Worm (Caenorhabditis elegans) whole organism, early embryonic: Measurements from ENCODE around the gene W03C9.6.

Source experiments
- B0310.2 ChIP-seq: sonication (generic microtip); optimal IDR thresholded peaks from 2 replicates; lab custom pipeline; 2016; ENCODE audit warnings: mild to moderate bottlenecking, missing genetic modification characterization, missing compliant biosample characterization
- F13C5.2 ChIP-seq: sonication (generic microtip); optimal IDR thresholded peaks from 2 replicates; lab custom pipeline; 2017; ENCODE audit warnings: mild to moderate bottlenecking, missing genetic modification characterization, inconsistent platforms, missing compliant biosample characterization
- aly-1 ChIP-seq: sonication (generic microtip); optimal IDR thresholded peaks from 2 replicates; lab custom pipeline; 2016; ENCODE audit warnings: missing genetic modification characterization, missing compliant biosample characterization
- ama-1 ChIP-seq: fragments of 150-350 bp; optimal IDR thresholded peaks from 2 replicates; lab custom pipeline; 2014
- ceh-13 ChIP-seq: fragments of 200-800 bp; sonication (Bioruptor generic); optimal IDR thresholded peaks from 2 replicates; lab custom pipeline; 2018; ENCODE audit warnings: mild to moderate bottlenecking, missing genetic modification characterization, missing compliant biosample characterization
- ceh-36 ChIP-seq: sonication (generic microtip); optimal IDR thresholded peaks from 2 replicates; lab custom pipeline; 2016; ENCODE audit warnings: missing genetic modification characterization, inconsistent platforms, missing compliant biosample characterization
- ets-7 ChIP-seq: sonication (generic microtip); optimal IDR thresholded peaks from 2 replicates; lab custom pipeline; 2016; ENCODE audit warnings: missing genotype, missing genetic modification characterization, missing compliant biosample characterization
- flt-1 ChIP-seq: fragments of 200-800 bp; sonication (Bioruptor generic); IDR thresholded peaks from 2 replicates; pipeline ENCODE4 v1.3.6; 2022; ENCODE audit warnings: missing genetic modification characterization, missing compliant biosample characterization
- hmbx-1 ChIP-seq: sonication (generic microtip); optimal IDR thresholded peaks from 2 replicates; lab custom pipeline; 2016; ENCODE audit warnings: mild to moderate bottlenecking, missing genetic modification characterization, missing compliant biosample characterization
- hmg-4 ChIP-seq: fragments of 200-800 bp; sonication (Bioruptor generic); optimal IDR thresholded peaks from 2 replicates; lab custom pipeline; 2018; ENCODE audit warnings: mild to moderate bottlenecking, missing genetic modification characterization, missing compliant biosample characterization
- hnd-1 ChIP-seq: sonication (generic microtip); optimal IDR thresholded peaks from 2 replicates; lab custom pipeline; 2016; ENCODE audit warnings: missing genetic modification characterization, missing compliant biosample characterization
- pes-1 ChIP-seq: fragments of 200-800 bp; sonication (Bioruptor generic); IDR thresholded peaks from 2 replicates; pipeline ENCODE4 v1.3.6; 2022; ENCODE audit warnings: missing genetic modification reagents, missing genetic modification characterization, missing compliant biosample characterization
- scrt-1 ChIP-seq: fragments of 200-800 bp; sonication (Bioruptor generic); IDR thresholded peaks from 2 replicates; pipeline ENCODE4 v1.3.6; 2022; ENCODE audit warnings: missing genetic modification characterization, missing compliant biosample characterization
- sea-1 ChIP-seq: fragments of 200-800 bp; sonication (Bioruptor generic); conservative IDR thresholded peaks from 2 replicates; pipeline ENCODE4 v1.3.6; 2022; ENCODE audit warnings: missing genetic modification characterization, missing compliant biosample characterization
- tbx-11 ChIP-seq: fragments of 200-800 bp; sonication (Bioruptor generic); IDR thresholded peaks from 2 replicates; pipeline ENCODE4 v1.3.6; 2022; ENCODE audit warnings: missing genetic modification characterization, missing compliant biosample characterization
- tbx-37 ChIP-seq: fragments of 200-800 bp; sonication (Bioruptor generic); conservative IDR thresholded peaks from 2 replicates; pipeline ENCODE4 v1.3.6; 2022; ENCODE audit warnings: missing genetic modification reagents, missing genetic modification characterization, missing compliant biosample characterization
- tra-4 ChIP-seq: sonication (generic microtip); optimal IDR thresholded peaks from 2 replicates; lab custom pipeline; 2017; ENCODE audit warnings: missing genetic modification characterization, missing compliant biosample characterization

Gene W03C9.6

ce11 chrII:11977363-11977762 is 23.1 kb downstream of the W03C9.6 start, which contains the start of gene Y17G7B.21:
Gene Y17G7B.21, minus strand, starts transcription at chrII:11977661.
- TF ChIP-seq ama-1, result peak; percentile 78
- TF ChIP-seq B0310.2 (tag; lab: Kevin White, UChicago), result no peak
- peak; percentile 57; the same call in 1 of the 2 replicates for TF ChIP-seq scrt-1 (GFP tag; lab: Robert Waterston, UW)
- peak; percentile 32; the same call in 1 of the 2 replicates for TF ChIP-seq flt-1
- peak; percentile 34 for TF ChIP-seq hmg-4 (GFP tag; lab: Kevin White, UChicago)
- no peak for TF ChIP-seq aly-1 (tag; lab: Kevin White, UChicago)

ce11 chrII:11978478-11978877 is 24.2 kb downstream of the W03C9.6 start:
- TF ChIP-seq tra-4 (tag; lab: Kevin White, UChicago) (no peak), aly-1 (tag; lab: Kevin White, UChicago) (no peak), ets-7 (tag; lab: Kevin White, UChicago) (no peak), pes-1 (no peak), hmbx-1 (tag; lab: Kevin White, UChicago) (no peak), B0310.2 (tag; lab: Kevin White, UChicago) (no peak), F13C5.2 (no peak), tbx-11 (GFP tag; lab: Robert Waterston, UW) (no peak), tbx-37 (GFP tag; lab: Robert Waterston, UW) (no peak), hnd-1 (tag; lab: Kevin White, UChicago) (no peak), ceh-13 (no peak), sea-1 (GFP tag; lab: Robert Waterston, UW) (no peak), ceh-36 (tag; lab: Kevin White, UChicago) (no peak), scrt-1 (GFP tag; lab: Robert Waterston, UW) (no peak), hmg-4 (GFP tag; lab: Kevin White, UChicago) (no peak), ama-1 (no peak), flt-1 (no peak)

ce11 chrII:11978920-11979319 is 24.6 kb downstream of the W03C9.6 start:
- TF ChIP-seq ets-7 (tag; lab: Kevin White, UChicago) (no peak), tbx-37 (GFP tag; lab: Robert Waterston, UW) (no peak), tra-4 (tag; lab: Kevin White, UChicago) (no peak), ama-1 (no peak), ceh-36 (tag; lab: Kevin White, UChicago) (no peak), sea-1 (GFP tag; lab: Robert Waterston, UW) (no peak), scrt-1 (GFP tag; lab: Robert Waterston, UW) (no peak), flt-1 (no peak), F13C5.2 (no peak), aly-1 (tag; lab: Kevin White, UChicago) (no peak), hmbx-1 (tag; lab: Kevin White, UChicago) (no peak), ceh-13 (no peak), hnd-1 (tag; lab: Kevin White, UChicago) (no peak), hmg-4 (GFP tag; lab: Kevin White, UChicago) (no peak), pes-1 (no peak), B0310.2 (tag; lab: Kevin White, UChicago) (no peak), tbx-11 (GFP tag; lab: Robert Waterston, UW) (no peak)

- TF ChIP-seq F13C5.2 (peak; percentile 74), sea-1 (GFP tag; lab: Robert Waterston, UW) (no peak), ama-1 (peak; percentile 72), hmg-4 (GFP tag; lab: Kevin White, UChicago) (peak; percentile 58)
These were observed 25.3 kb downstream of the W03C9.6 start, which contains the start of the genes ash-2 and Y17G7B.20 for ce11 chrII:11979449-11980095. Gene ash-2, plus strand, starts transcription at chrII:11979838. Gene Y17G7B.20, minus strand, starts transcription at chrII:11979844.

- TF ChIP-seq F13C5.2 (peak; percentile 62), hnd-1 (tag; lab: Kevin White, UChicago) (no peak), ceh-36 (tag; lab: Kevin White, UChicago) (no peak), ets-7 (tag; lab: Kevin White, UChicago) (no peak), scrt-1 (GFP tag; lab: Robert Waterston, UW) (no peak), hmg-4 (GFP tag; lab: Kevin White, UChicago) (no peak), aly-1 (tag; lab: Kevin White, UChicago) (no peak), tbx-11 (GFP tag; lab: Robert Waterston, UW) (no peak), B0310.2 (tag; lab: Kevin White, UChicago) (no peak), ceh-13 (no peak), tbx-37 (GFP tag; lab: Robert Waterston, UW) (0 out of 2 replicates have a peak, but pooled peaks have one; percentile 35), hmbx-1 (tag; lab: Kevin White, UChicago) (no peak), flt-1 (no peak), pes-1 (0 out of 2 replicates have a peak, but pooled peaks have one; percentile 41)
These were observed 25.8 kb downstream of the W03C9.6 start for ce11 chrII:11980110-11980509.

- TF ChIP-seq hmbx-1 (tag; lab: Kevin White, UChicago) (no peak), ama-1 (peak; percentile 37)
These were observed 34.4 kb downstream of the W03C9.6 start, which contains the start of gene Y17G7B.3 for ce11 chrII:11988724-11989123. Gene Y17G7B.3, plus strand, starts transcription at chrII:11989024.

ce11 chrII:11992701-11993100 is 38.4 kb downstream of the W03C9.6 start, which contains the start of gene dhps-1:
Gene dhps-1, plus strand, starts transcription at chrII:11993001.
- TF ChIP-seq ets-7 (tag; lab: Kevin White, UChicago), result no peak
- TF ChIP-seq hmg-4 (GFP tag; lab: Kevin White, UChicago), result no peak
- TF ChIP-seq aly-1 (tag; lab: Kevin White, UChicago), result no peak
- TF ChIP-seq flt-1, result no peak
- TF ChIP-seq B0310.2 (tag; lab: Kevin White, UChicago), result no peak
- TF ChIP-seq ceh-13, result no peak
- TF ChIP-seq tbx-11 (GFP tag; lab: Robert Waterston, UW), result no peak
- no peak for TF ChIP-seq F13C5.2
- TF ChIP-seq tbx-37 (GFP tag; lab: Robert Waterston, UW), result no peak
- TF ChIP-seq ama-1, result no peak
- no peak for TF ChIP-seq scrt-1 (GFP tag; lab: Robert Waterston, UW)
- no peak for TF ChIP-seq tra-4 (tag; lab: Kevin White, UChicago)
- TF ChIP-seq hnd-1 (tag; lab: Kevin White, UChicago), result no peak
